Fruit fly (Drosophila melanogaster) whole organism, prepupa: ENCODE measurements around the gene CG43630.

Source experiments
- CG8632 ChIP-seq: fragments of 200-800 bp; sonication (Bioruptor generic); optimal IDR thresholded peaks from 3 replicates; lab custom pipeline; 2016; ENCODE audit warnings: missing biosample characterization, missing genetic modification characterization
- dac ChIP-seq: fragments of 200-800 bp; sonication (Bioruptor generic); optimal IDR thresholded peaks from 2 replicates; lab custom pipeline; 2017; ENCODE audit warnings: missing biosample characterization, mild to moderate bottlenecking, missing genetic modification characterization
- esn ChIP-seq: fragments of 200-800 bp; sonication (Bioruptor generic); optimal IDR thresholded peaks from 2 replicates; lab custom pipeline; 2016; ENCODE audit warnings: missing biosample characterization, mild to moderate bottlenecking, missing genetic modification characterization, moderate library complexity
- spab ChIP-seq: fragments of 200-800 bp; sonication (Bioruptor generic); optimal IDR thresholded peaks from 2 replicates; lab custom pipeline; 2017; ENCODE audit warnings: missing biosample characterization, mild to moderate bottlenecking, missing genetic modification characterization, missing genetic modification reagents

- no peak for TF ChIP-seq esn (GFP tag; lab: Kevin White, UChicago)
- no peak for TF ChIP-seq CG8632 (GFP tag; lab: Kevin White, UChicago)
- TF ChIP-seq spab = no peak
- TF ChIP-seq dac (GFP tag; lab: Kevin White, UChicago) = no peak
Observed at dm6 chr3R:12642051-12642532, 34.0 kb downstream of the CG43630 start, which contains the start of gene CG6753.
